Worm (Caenorhabditis elegans): ENCODE data around the gene bath-24.

DNA sequence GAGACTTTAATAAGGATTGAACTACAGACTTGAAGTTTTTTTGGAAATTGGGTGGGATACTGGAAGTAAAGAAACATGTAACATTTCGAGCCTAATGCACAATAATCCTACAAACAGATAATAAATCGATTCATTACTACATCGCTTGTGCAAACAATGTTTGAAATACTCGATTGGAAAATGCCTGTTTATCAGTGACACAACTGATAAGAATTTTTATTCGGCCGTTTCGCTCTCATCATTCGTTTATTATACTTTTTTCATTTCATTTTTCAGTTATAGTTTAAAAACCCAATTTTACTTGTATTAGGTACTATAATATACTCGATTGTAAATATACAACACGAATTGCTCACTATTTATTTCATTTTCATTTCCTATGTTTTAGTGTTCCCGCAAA lies 49.7 kb downstream of the bath-24 start:
- no peak for TF ChIP-seq W03F9.2 (tag; optimal IDR thresholded peaks at IDR 0.05)
- TF ChIP-seq him-1 (tag; optimal IDR thresholded peaks at IDR 0.05), result no peak
- no peak for TF ChIP-seq dao-5 (tag; optimal IDR thresholded peaks at IDR 0.05)
